Worm (Caenorhabditis elegans): ENCODE results near the gene nhr-214.

nhr-214 gene

DNA sequence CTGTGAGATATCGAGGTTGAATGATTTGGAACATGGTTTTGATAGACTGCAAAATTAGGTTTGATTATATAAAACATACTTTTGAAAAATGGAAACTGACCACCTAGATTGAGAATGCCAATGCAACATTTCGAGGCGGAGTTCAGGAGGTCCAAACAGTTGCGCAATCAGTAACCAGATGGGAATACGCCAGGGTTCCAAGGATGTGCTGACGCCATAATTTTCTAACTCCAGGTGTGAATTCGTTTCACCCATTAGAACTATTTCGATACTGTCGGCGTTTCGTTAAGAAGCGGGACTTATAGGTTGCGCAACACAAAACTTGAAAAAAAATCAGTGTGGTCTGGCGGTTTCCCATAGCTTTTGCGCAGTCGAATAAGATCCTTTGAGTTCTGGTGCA lies 42.0 kb downstream of the nhr-214 start, which contains the start of gene C02B4.3:
C02B4.3 (minus strand) TSS at position 34 of the 400 bp plus-strand sequence.
- TF ChIP-seq sem-2 (GFP tag; optimal IDR thresholded peaks at IDR 0.05) = no peak
- TF ChIP-seq zip-8 (tag; optimal IDR thresholded peaks at IDR 0.05) = peak; percentile 94
- TF ChIP-seq elt-1 (tag; optimal IDR thresholded peaks at IDR 0.05; ENCODE audit: borderline replicate concordance, insufficient read depth) = no peak
- no peak for TF ChIP-seq elt-3 (tag; optimal IDR thresholded peaks at IDR 0.05)
- TF ChIP-seq ceh-43 (GFP tag; optimal IDR thresholded peaks at IDR 0.05) = no peak
- TF ChIP-seq nhr-237 (tag; optimal IDR thresholded peaks at IDR 0.05) = no peak

DNA sequence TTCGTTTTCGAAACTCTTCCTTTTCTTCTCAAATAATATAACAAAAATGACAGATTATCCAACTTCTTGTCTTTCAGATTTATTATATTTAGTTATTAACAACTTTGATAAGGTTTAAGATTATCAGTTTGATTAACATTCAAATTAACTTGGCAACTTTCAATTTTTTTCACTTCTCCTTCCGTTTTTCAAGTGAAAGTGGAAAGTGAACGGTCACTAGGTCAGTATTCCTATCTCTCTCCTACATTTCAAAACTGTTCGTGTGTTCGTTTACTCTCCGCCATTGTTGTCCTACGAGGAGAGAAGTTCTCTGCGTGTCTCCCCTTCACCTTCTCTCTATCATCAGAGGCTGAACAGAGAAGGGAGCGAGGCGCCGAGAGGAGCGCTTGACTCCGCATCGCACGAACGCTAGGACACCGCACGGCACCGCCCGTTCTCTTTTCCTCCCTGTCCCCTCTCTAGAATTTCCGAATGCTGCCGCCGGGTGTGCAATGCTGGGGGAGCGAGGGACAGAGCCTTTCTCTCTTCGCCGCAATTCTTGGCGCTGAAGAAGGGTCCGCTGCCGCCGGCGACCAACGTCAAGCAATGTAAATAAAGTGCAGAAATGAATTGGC lies 45.3 kb downstream of the nhr-214 start:
- TF ChIP-seq cnd-1 (tag; optimal IDR thresholded peaks at IDR 0.05) = no peak
- TF ChIP-seq blmp-1 (tag; optimal IDR thresholded peaks at IDR 0.05) = peak; percentile 79
- TF ChIP-seq nhr-76 (tag; optimal IDR thresholded peaks at IDR 0.05) = no peak
- TF ChIP-seq unc-62 (GFP tag; optimal IDR thresholded peaks at IDR 0.05) = no peak
- no peak for TF ChIP-seq unc-39 (tag; optimal IDR thresholded peaks at IDR 0.05)
- TF ChIP-seq ham-2 (GFP tag; optimal IDR thresholded peaks at IDR 0.05) = peak; percentile 26
- no peak for TF ChIP-seq mls-2 (tag; optimal IDR thresholded peaks at IDR 0.05)
- no peak for TF ChIP-seq elt-3 (tag; optimal IDR thresholded peaks at IDR 0.05)

DNA sequence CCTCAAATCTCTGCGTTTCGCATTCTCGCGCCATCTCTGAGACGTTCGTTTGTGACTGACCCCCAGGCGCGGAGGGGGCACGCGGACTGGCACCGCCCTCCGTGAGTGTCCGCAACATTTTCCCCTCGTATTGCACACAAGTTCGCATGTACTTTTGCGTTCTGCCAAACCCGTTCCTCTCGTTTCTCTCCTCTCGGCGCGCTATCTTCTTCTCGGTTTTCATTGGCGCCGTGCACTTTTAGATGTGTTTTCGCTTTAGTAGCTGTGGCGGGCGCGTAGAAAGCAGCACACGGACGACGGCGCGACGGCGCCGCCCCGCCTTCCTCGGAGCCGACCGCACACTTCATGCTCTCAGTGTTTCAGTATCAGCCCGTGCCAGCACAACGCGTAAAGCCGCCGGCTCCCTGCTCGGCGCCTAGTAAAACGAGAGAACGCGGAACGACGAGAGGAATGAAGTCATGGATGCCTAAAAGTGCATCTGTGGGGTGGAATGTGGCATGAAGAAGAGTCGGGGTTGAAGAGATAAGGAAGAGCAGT lies 46.5 kb downstream of the nhr-214 start:
- no peak for TF ChIP-seq nhr-237 (tag; optimal IDR thresholded peaks at IDR 0.05)
- no peak for TF ChIP-seq ztf-11 (tag; optimal IDR thresholded peaks at IDR 0.05)
- TF ChIP-seq nhr-28 (tag; optimal IDR thresholded peaks at IDR 0.05) = no peak
- no peak for TF ChIP-seq lin-32 (GFP tag; optimal IDR thresholded peaks at IDR 0.05)
- no peak for TF ChIP-seq ceh-39 (tag; optimal IDR thresholded peaks at IDR 0.05)
- TF ChIP-seq zip-8 (tag; optimal IDR thresholded peaks at IDR 0.05) = no peak
- no peak for TF ChIP-seq mab-5 (tag; optimal IDR thresholded peaks at IDR 0.05)
- no peak for TF ChIP-seq sem-2 (GFP tag; optimal IDR thresholded peaks at IDR 0.05)

Measured in whole organism, mixed stage, embryonic.